In the genomic region with DNA sequence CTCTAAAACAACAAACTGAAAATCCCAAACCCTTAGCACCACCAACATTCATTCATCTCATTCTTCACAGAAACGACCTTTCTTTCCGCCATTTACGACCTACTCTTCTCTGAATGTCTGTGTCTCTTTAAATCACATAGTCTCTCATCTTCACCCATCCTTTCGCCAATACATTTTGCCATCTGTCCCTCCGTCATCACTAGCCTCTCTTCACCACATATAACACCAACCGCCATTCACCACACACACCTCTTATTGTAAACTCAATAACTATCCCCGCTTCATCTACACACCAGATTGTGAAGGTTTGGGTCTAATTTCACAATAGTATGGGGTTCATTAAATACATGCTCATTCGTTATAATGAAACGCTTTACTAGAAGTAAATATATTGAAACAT, we compare ENCODE assay signal across 4 worm cellular contexts.
TF ChIP-seq lines count a peak whose summit lies in the region.

No protein-coding gene starts in this region.

TF ChIP-seq in whole organism, early embryonic, 17 proteins besides CTCF, POLR2A, EP300 and RAD21:
- TF ChIP-seq tbx-11 (GFP tag; IDR thresholded peaks at IDR 0.05; lab: Robert Waterston, UW): no peak
- peak; percentile 52; the same call in 1 of the 2 replicates for TF ChIP-seq sea-1 (GFP tag; conservative IDR thresholded peaks at IDR 0.05; lab: Robert Waterston, UW)
TF ChIP-seq in whole organism, early embryonic: peak in this region for 1.

TF ChIP-seq in whole organism, late embryonic, 69 proteins besides CTCF, POLR2A, EP300 and RAD21:
- TF ChIP-seq fkh-10 (GFP tag; optimal IDR thresholded peaks at IDR 0.05; lab: Kevin White, UChicago) (no peak), lin-11 (tag; optimal IDR thresholded peaks at IDR 0.05; lab: Kevin White, UChicago) (no peak), hlh-15 (tag; optimal IDR thresholded peaks at IDR 0.05; lab: Kevin White, UChicago) (no peak), sox-2 (GFP tag; IDR thresholded peaks at IDR 0.05; lab: Robert Waterston, UW) (peak; percentile 6; the same call in 1 of the 2 replicates), ceh-31 (tag; optimal IDR thresholded peaks at IDR 0.05; lab: Kevin White, UChicago) (peak; percentile 57), unc-42 (tag; optimal IDR thresholded peaks at IDR 0.05; lab: Kevin White, UChicago) (peak; percentile 39), tbx-2 (tag; optimal IDR thresholded peaks at IDR 0.05; lab: Kevin White, UChicago) (peak; percentile 23), nfya-1 (tag; optimal IDR thresholded peaks at IDR 0.05; lab: Kevin White, UChicago) (peak; percentile 14), pros-1 (tag; optimal IDR thresholded peaks at IDR 0.05; lab: Kevin White, UChicago) (no peak), ceh-34 (tag; optimal IDR thresholded peaks at IDR 0.05; lab: Kevin White, UChicago) (peak; percentile 21), unc-55 (GFP tag; optimal IDR thresholded peaks at IDR 0.05; lab: Kevin White, UChicago) (peak; percentile 49), hlh-8 (tag; optimal IDR thresholded peaks at IDR 0.05; lab: Kevin White, UChicago) (peak; percentile 47)

TF ChIP-seq in whole organism, mixed stage, embryonic, 35 proteins besides CTCF, POLR2A, EP300 and RAD21:
- no peak for TF ChIP-seq mab-5 (tag; optimal IDR thresholded peaks at IDR 0.05; lab: Kevin White, UChicago)
- TF ChIP-seq nhr-76 (tag; optimal IDR thresholded peaks at IDR 0.05; lab: Kevin White, UChicago): no peak
- TF ChIP-seq hlh-1 (tag; optimal IDR thresholded peaks at IDR 0.05; lab: Kevin White, UChicago): peak; percentile 65
- TF ChIP-seq ceh-43 (GFP tag; optimal IDR thresholded peaks at IDR 0.05; lab: Kevin White, UChicago): no peak
- TF ChIP-seq mls-2 (tag; optimal IDR thresholded peaks at IDR 0.05; lab: Kevin White, UChicago): no peak
- peak; percentile 48 for TF ChIP-seq ztf-11 (tag; optimal IDR thresholded peaks at IDR 0.05; lab: Kevin White, UChicago)
- peak; percentile 13 for TF ChIP-seq unc-62 (GFP tag; optimal IDR thresholded peaks at IDR 0.05; lab: Kevin White, UChicago)
- no peak for TF ChIP-seq lsy-2 (tag; optimal IDR thresholded peaks at IDR 0.05; lab: Kevin White, UChicago)
- no peak for TF ChIP-seq elt-1 (tag; optimal IDR thresholded peaks at IDR 0.05; lab: Kevin White, UChicago; ENCODE audit: borderline replicate concordance, insufficient read depth)
- peak; percentile 88 for TF ChIP-seq cnd-1 (tag; optimal IDR thresholded peaks at IDR 0.05; lab: Kevin White, UChicago)
- no peak for TF ChIP-seq ham-2 (GFP tag; optimal IDR thresholded peaks at IDR 0.05; lab: Kevin White, UChicago)
- TF ChIP-seq tbx-8 (GFP tag; optimal IDR thresholded peaks at IDR 0.05; lab: Kevin White, UChicago): no peak
- TF ChIP-seq nhr-237 (tag; optimal IDR thresholded peaks at IDR 0.05; lab: Kevin White, UChicago): no peak
- no peak for TF ChIP-seq sptf-1 (tag; optimal IDR thresholded peaks at IDR 0.05; lab: Kevin White, UChicago)
- TF ChIP-seq zip-8 (tag; optimal IDR thresholded peaks at IDR 0.05; lab: Kevin White, UChicago): no peak
- peak; percentile 18 for TF ChIP-seq mep-1 (tag; optimal IDR thresholded peaks at IDR 0.05; lab: Kevin White, UChicago)
- no peak for TF ChIP-seq nhr-2 (tag; optimal IDR thresholded peaks at IDR 0.05; lab: Kevin White, UChicago)
- TF ChIP-seq pha-4 (tag; optimal IDR thresholded peaks at IDR 0.05; lab: Kevin White, UChicago): no peak
- TF ChIP-seq snpc-4 (tag; optimal IDR thresholded peaks at IDR 0.05; lab: Kevin White, UChicago): no peak
- peak; percentile 80 for TF ChIP-seq ces-1 (GFP tag; optimal IDR thresholded peaks at IDR 0.05; lab: Kevin White, UChicago)
- no peak for TF ChIP-seq nhr-28 (tag; optimal IDR thresholded peaks at IDR 0.05; lab: Kevin White, UChicago)
- no peak for TF ChIP-seq bed-3 (GFP tag; optimal IDR thresholded peaks at IDR 0.05; lab: Kevin White, UChicago)
- TF ChIP-seq ceh-39 (tag; optimal IDR thresholded peaks at IDR 0.05; lab: Kevin White, UChicago): no peak
- no peak for TF ChIP-seq elt-3 (tag; optimal IDR thresholded peaks at IDR 0.05; lab: Kevin White, UChicago)
- no peak for TF ChIP-seq flh-1 (GFP tag; optimal IDR thresholded peaks at IDR 0.05; lab: Kevin White, UChicago)
- TF ChIP-seq M03D4.4 (tag; optimal IDR thresholded peaks at IDR 0.05; lab: Kevin White, UChicago): no peak
- TF ChIP-seq drap-1 (GFP tag; optimal IDR thresholded peaks at IDR 0.05; lab: Kevin White, UChicago): no peak
- no peak for TF ChIP-seq blmp-1 (tag; optimal IDR thresholded peaks at IDR 0.05; lab: Kevin White, UChicago)
- peak; percentile 25 for TF ChIP-seq lin-32 (GFP tag; optimal IDR thresholded peaks at IDR 0.05; lab: Kevin White, UChicago)
- no peak for TF ChIP-seq sem-2 (GFP tag; optimal IDR thresholded peaks at IDR 0.05; lab: Kevin White, UChicago)
- peak; percentile 23 for TF ChIP-seq unc-39 (tag; optimal IDR thresholded peaks at IDR 0.05; lab: Kevin White, UChicago)
- no peak for TF ChIP-seq ceh-83 (GFP tag; optimal IDR thresholded peaks at IDR 0.05; lab: Kevin White, UChicago)
- no peak for TF ChIP-seq unc-120 (tag; optimal IDR thresholded peaks at IDR 0.05; lab: Kevin White, UChicago; ENCODE audit: poor library complexity, severe bottlenecking)

TF ChIP-seq in whole organism, young adult, 124 proteins besides CTCF, POLR2A, EP300 and RAD21:
- no peak for TF ChIP-seq snpc-1.1 (tag; optimal IDR thresholded peaks at IDR 0.05; lab: Kevin White, UChicago; ENCODE audit: insufficient read depth)
- TF ChIP-seq hmg-1.2 (GFP tag; IDR thresholded peaks at IDR 0.05; lab: Robert Waterston, UW): 0 out of 2 replicates have a peak, but pooled peaks have one; percentile 6
